Worm (Caenorhabditis elegans) whole organism, L4 larva: ENCODE measurements around the gene T04A8.18.

Source experiments
- D1046.2 ChIP-seq: fragments of 200-800 bp; sonication (Bioruptor generic); IDR thresholded peaks from 2 replicates; pipeline ENCODE4 v1.3.6; 2022; ENCODE audit warnings: missing genetic modification characterization, missing compliant biosample characterization
- F10B5.3 ChIP-seq: sonication (generic microtip); optimal IDR thresholded peaks from 2 replicates; lab custom pipeline; 2016; ENCODE audit warnings: mild to moderate bottlenecking, missing genetic modification characterization, missing compliant biosample characterization
- F44E2.7 ChIP-seq: fragments of 200-800 bp; sonication (Bioruptor generic); IDR thresholded peaks from 2 replicates; pipeline ENCODE4 v2.1.2; 2022; ENCODE audit warnings: missing genetic modification characterization, missing compliant biosample characterization
- F49E8.2 ChIP-seq: sonication (generic microtip); optimal IDR thresholded peaks from 2 replicates; lab custom pipeline; 2016; ENCODE audit warnings: missing compliant biosample characterization, mild to moderate bottlenecking, missing genetic modification characterization, borderline replicate concordance
- Y48G9A.11 ChIP-seq: fragments of 200-800 bp; sonication (Bioruptor generic); IDR thresholded peaks from 2 replicates; pipeline ENCODE4 v1.3.6; 2022; ENCODE audit warnings: missing genetic modification reagents, missing genetic modification characterization, missing compliant biosample characterization
- Y75B8A.6 ChIP-seq: fragments of 200-800 bp; sonication (Bioruptor generic); IDR thresholded peaks from 2 replicates; pipeline ENCODE4 v1.3.6; 2022; ENCODE audit warnings: missing genetic modification reagents, missing genetic modification characterization, missing compliant biosample characterization
- ZK337.2 ChIP-seq: fragments of 200-800 bp; sonication (Bioruptor generic); IDR thresholded peaks from 2 replicates; pipeline ENCODE4 v1.3.6; 2022; ENCODE audit warnings: missing genetic modification reagents, missing genetic modification characterization, missing compliant biosample characterization
- ZK546.5 ChIP-seq, 2 experiments: sonication (generic microtip); optimal IDR thresholded peaks; 2 replicates each; lab custom pipeline; 2017; ENCODE audit warnings: missing biosample characterization in 2 of 2, missing genetic modification characterization in 2 of 2
- ceh-20 ChIP-seq: fragments of 200-800 bp; sonication (Bioruptor generic); IDR thresholded peaks from 2 replicates; pipeline ENCODE4 v1.3.6; 2022; ENCODE audit warnings: missing genetic modification reagents, missing genetic modification characterization, missing compliant biosample characterization
- ceh-28 ChIP-seq: fragments of 150-350 bp; optimal IDR thresholded peaks from 2 replicates; lab custom pipeline; 2014; ENCODE audit warnings: missing biosample characterization, missing genetic modification reagents, missing genetic modification characterization
- ceh-44 ChIP-seq: fragments of 200-800 bp; sonication (Bioruptor generic); IDR thresholded peaks from 2 replicates; pipeline ENCODE4 v1.3.6; 2022; ENCODE audit warnings: missing genetic modification reagents, missing genetic modification characterization, missing compliant biosample characterization
- ces-1 ChIP-seq: fragments of 150-350 bp; sonication (generic microtip); optimal IDR thresholded peaks from 4 replicates; lab custom pipeline; 2014; ENCODE audit warnings: missing biosample characterization, missing genetic modification reagents, missing genetic modification characterization
- ctbp-1 ChIP-seq: fragments of 200-800 bp; sonication (Bioruptor generic); IDR thresholded peaks from 2 replicates; pipeline ENCODE4 v1.3.6; 2022; ENCODE audit warnings: missing genetic modification reagents, missing genetic modification characterization, missing compliant biosample characterization
- daf-12 ChIP-seq: fragments of 150-350 bp; optimal IDR thresholded peaks from 2 replicates; lab custom pipeline; 2014; ENCODE audit warnings: missing biosample characterization, missing genetic modification reagents, missing genetic modification characterization
- daf-16 ChIP-seq, 3 experiments: sonication (generic microtip); optimal IDR thresholded peaks; 2 replicates each; lab custom pipeline; 2016 to 2017; ENCODE audit warnings: missing genetic modification characterization in 3 of 3, missing genetic modification reagents in 3 of 3, mild to moderate bottlenecking in 2 of 3, missing compliant biosample characterization in 2 of 3, missing biosample characterization in 1 of 3, moderate library complexity in 1 of 3
- daf-19 ChIP-seq: fragments of 200-800 bp; sonication (Bioruptor generic); conservative IDR thresholded peaks from 2 replicates; pipeline ENCODE4 v1.3.6; 2022; ENCODE audit warnings: missing genetic modification characterization, missing compliant biosample characterization
- daf-8 ChIP-seq: fragments of 200-800 bp; sonication (Bioruptor generic); IDR thresholded peaks from 2 replicates; pipeline ENCODE4 v1.3.6; 2022; ENCODE audit warnings: missing genetic modification characterization, missing compliant biosample characterization
- dmd-6 ChIP-seq: fragments of 200-800 bp; sonication (Bioruptor generic); IDR thresholded peaks from 2 replicates; pipeline ENCODE4 v1.3.6; 2022; ENCODE audit warnings: missing genetic modification reagents, missing genetic modification characterization, missing compliant biosample characterization
- dmd-8 ChIP-seq: fragments of 200-800 bp; sonication (Bioruptor generic); IDR thresholded peaks from 2 replicates; pipeline ENCODE4 v1.3.6; 2022; ENCODE audit warnings: missing genetic modification characterization, missing compliant biosample characterization
- dmd-9 ChIP-seq: fragments of 200-800 bp; sonication (Bioruptor generic); IDR thresholded peaks from 2 replicates; pipeline ENCODE4 v1.3.6; 2022; ENCODE audit warnings: missing genetic modification reagents, missing genetic modification characterization, missing compliant biosample characterization
- dpl-1 ChIP-seq: fragments of 150-350 bp; optimal IDR thresholded peaks from 2 replicates; lab custom pipeline; 2014; ENCODE audit warnings: missing biosample characterization, missing genetic modification reagents, missing genetic modification characterization
- duxl-1 ChIP-seq: sonication (generic microtip); optimal IDR thresholded peaks from 2 replicates; lab custom pipeline; 2016; ENCODE audit warnings: mild to moderate bottlenecking, missing genetic modification characterization, moderate library complexity, missing compliant biosample characterization; ENCODE audit not compliant: poor library complexity
- egl-43 ChIP-seq: fragments of 200-800 bp; sonication (Bioruptor generic); IDR thresholded peaks from 2 replicates; pipeline ENCODE4 v1.3.6; 2022; ENCODE audit warnings: missing genetic modification reagents, missing genetic modification characterization, missing compliant biosample characterization
- gei-8 ChIP-seq: fragments of 200-800 bp; sonication (Bioruptor generic); optimal IDR thresholded peaks from 2 replicates; lab custom pipeline; 2018; ENCODE audit warnings: mild to moderate bottlenecking, missing genetic modification characterization, missing compliant biosample characterization
- hif-1 ChIP-seq, 2 experiments: sonication (generic microtip); optimal IDR thresholded peaks; 2 replicates each; lab custom pipeline; 2016 to 2017; ENCODE audit warnings: missing compliant biosample characterization in 2 of 2, missing genetic modification characterization in 2 of 2, missing genetic modification reagents in 2 of 2, missing genotype in 2 of 2, mild to moderate bottlenecking in 1 of 2
- lin-39 ChIP-seq: fragments of 150-350 bp; optimal IDR thresholded peaks from 2 replicates; lab custom pipeline; 2014; ENCODE audit warnings: missing biosample characterization, missing genetic modification reagents, missing genetic modification characterization
- madf-9 ChIP-seq: fragments of 200-800 bp; sonication (Bioruptor generic); conservative IDR thresholded peaks from 2 replicates; pipeline ENCODE4 v1.3.6; 2022; ENCODE audit warnings: missing genetic modification reagents, missing genetic modification characterization, missing compliant biosample characterization
- mdl-1 ChIP-seq, 2 experiments: fragments of 150-350 bp in 1 of 2; sonication (generic microtip) in 1 of 2; optimal IDR thresholded peaks; 2 replicates each; lab custom pipeline; 2014 to 2017; ENCODE audit warnings: missing biosample characterization in 2 of 2, missing genetic modification characterization in 2 of 2
- mes-2 ChIP-seq: sonication (generic microtip); optimal IDR thresholded peaks from 2 replicates; lab custom pipeline; 2016; ENCODE audit warnings: missing genotype, mild to moderate bottlenecking, missing genetic modification characterization, missing compliant biosample characterization; ENCODE audit not compliant: poor library complexity, severe bottlenecking
- mxl-3 ChIP-seq: fragments of 200-800 bp; sonication (Bioruptor generic); optimal IDR thresholded peaks from 2 replicates; lab custom pipeline; 2018; ENCODE audit warnings: mild to moderate bottlenecking, missing genetic modification characterization, missing compliant biosample characterization
- nhr-10 ChIP-seq: fragments of 150-350 bp; optimal IDR thresholded peaks from 2 replicates; lab custom pipeline; 2014; ENCODE audit warnings: missing biosample characterization, missing genetic modification characterization
- nhr-111 ChIP-seq: fragments of 200-800 bp; sonication (Bioruptor generic); optimal IDR thresholded peaks from 2 replicates; lab custom pipeline; 2018; ENCODE audit warnings: mild to moderate bottlenecking, missing genetic modification characterization, missing compliant biosample characterization
- nhr-41 ChIP-seq: fragments of 200-800 bp; sonication (Bioruptor generic); IDR thresholded peaks from 2 replicates; pipeline ENCODE4 v1.3.6; 2022; ENCODE audit warnings: missing genetic modification reagents, missing genetic modification characterization, missing compliant biosample characterization
- nhr-42 ChIP-seq: fragments of 200-800 bp; sonication (Bioruptor generic); IDR thresholded peaks from 2 replicates; pipeline ENCODE4 v1.3.6; 2022; ENCODE audit warnings: missing genetic modification characterization, missing compliant biosample characterization
- nhr-6 ChIP-seq: fragments of 150-350 bp; optimal IDR thresholded peaks from 2 replicates; lab custom pipeline; 2014; ENCODE audit warnings: missing biosample characterization, missing genetic modification characterization
- nhr-77 ChIP-seq: fragments of 150-350 bp; optimal IDR thresholded peaks from 2 replicates; lab custom pipeline; 2014; ENCODE audit warnings: missing biosample characterization, missing genetic modification characterization
- pha-4 ChIP-seq, 2 experiments: fragments of 150-350 bp in 1 of 2; fragments of 200-800 bp in 1 of 2; sonication (Bioruptor generic) in 1 of 2; IDR thresholded peaks in 1 of 2; optimal IDR thresholded peaks in 1 of 2; 2 replicates each; pipeline versions ENCODE4 v1.3.6 to Lab custom; 2014 to 2022; ENCODE audit warnings: missing genetic modification characterization in 2 of 2, missing genetic modification reagents in 2 of 2, missing biosample characterization in 1 of 2, missing compliant biosample characterization in 1 of 2
- php-3 ChIP-seq: fragments of 200-800 bp; sonication (Bioruptor generic); IDR thresholded peaks from 2 replicates; pipeline ENCODE4 v1.3.6; 2022; ENCODE audit warnings: missing genetic modification reagents, missing genetic modification characterization, missing compliant biosample characterization
- rbr-2 ChIP-seq: sonication (generic microtip); optimal IDR thresholded peaks from 2 replicates; lab custom pipeline; 2016; ENCODE audit warnings: missing genotype, missing genetic modification characterization, missing compliant biosample characterization
- sdz-12 ChIP-seq: fragments of 200-800 bp; sonication (Bioruptor generic); optimal IDR thresholded peaks from 2 replicates; lab custom pipeline; 2018; ENCODE audit warnings: mild to moderate bottlenecking, missing genetic modification characterization, missing compliant biosample characterization
- set-16 ChIP-seq: fragments of 200-800 bp; sonication (Bioruptor generic); IDR thresholded peaks from 2 replicates; pipeline ENCODE4 v1.3.6; 2022; ENCODE audit warnings: missing genetic modification reagents, missing genetic modification characterization, missing compliant biosample characterization
- snpc-4 ChIP-seq: fragments of 150-350 bp; optimal IDR thresholded peaks from 2 replicates; lab custom pipeline; 2014; ENCODE audit warnings: missing biosample characterization, missing genetic modification characterization
- spr-1 ChIP-seq: sonication (generic microtip); optimal IDR thresholded peaks from 2 replicates; lab custom pipeline; 2016; ENCODE audit warnings: mild to moderate bottlenecking, missing genetic modification characterization, missing compliant biosample characterization
- tra-1 ChIP-seq: fragments of 200-800 bp; sonication (Bioruptor generic); IDR thresholded peaks from 2 replicates; pipeline ENCODE4 v1.3.6; 2022; ENCODE audit warnings: missing genetic modification reagents, missing genetic modification characterization, missing compliant biosample characterization
- unc-130 ChIP-seq: sonication (generic microtip); optimal IDR thresholded peaks from 2 replicates; lab custom pipeline; 2016; ENCODE audit warnings: missing genetic modification reagents, missing genetic modification characterization, missing compliant biosample characterization
- zfp-2 ChIP-seq: sonication (generic microtip); optimal IDR thresholded peaks from 2 replicates; lab custom pipeline; 2016; ENCODE audit warnings: mild to moderate bottlenecking, missing genetic modification characterization, missing compliant biosample characterization
- zip-11 ChIP-seq: fragments of 200-800 bp; sonication (Bioruptor generic); IDR thresholded peaks from 2 replicates; pipeline ENCODE4 v1.3.6; 2022; ENCODE audit warnings: missing genetic modification characterization, missing compliant biosample characterization
- ztf-11 ChIP-seq: fragments of 150-350 bp; optimal IDR thresholded peaks from 2 replicates; lab custom pipeline; 2014; ENCODE audit warnings: missing biosample characterization, missing genetic modification characterization
- ztf-7 ChIP-seq: fragments of 150-350 bp; optimal IDR thresholded peaks from 2 replicates; lab custom pipeline; 2014; ENCODE audit warnings: missing biosample characterization, missing genetic modification characterization

Gene T04A8.18

DNA sequence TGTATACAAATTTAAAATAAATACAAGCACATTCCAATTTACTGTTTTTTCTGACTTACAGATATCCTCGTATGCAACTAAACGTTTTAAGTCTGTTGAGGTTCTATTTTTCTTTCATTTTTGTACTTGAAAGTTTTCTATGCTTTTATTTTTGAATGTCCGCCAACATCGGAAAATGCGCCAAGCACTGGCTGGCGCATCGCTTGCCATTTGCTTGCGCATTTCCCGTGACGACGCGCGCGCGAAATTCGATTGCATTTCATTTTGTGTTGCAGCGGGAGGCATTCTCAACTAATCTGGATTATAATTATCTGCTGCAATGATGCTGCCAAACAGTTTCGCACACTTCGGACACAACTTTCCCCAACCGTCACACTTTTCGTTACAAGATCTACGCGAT, 48.0 kb downstream of the T04A8.18 start, which contains the start of gene fbxl-2 (continued):
- peak; percentile 89 for TF ChIP-seq Y75B8A.6 (GFP tag; lab: Robert Waterston, UW)
- TF ChIP-seq daf-8 (GFP tag; lab: Robert Waterston, UW): no peak
- peak; percentile 82 for TF ChIP-seq egl-43 (GFP tag; lab: Robert Waterston, UW)
- TF ChIP-seq dpl-1 (GFP tag; lab: Kevin White, UChicago): peak; percentile 100
- peak; percentile 55 for TF ChIP-seq nhr-111
- no peak for TF ChIP-seq sdz-12
- TF ChIP-seq zip-11: peak; percentile 12; the same call in 1 of the 2 replicates
- TF ChIP-seq daf-12 (tag; lab: Kevin White, UChicago): no peak
- TF ChIP-seq daf-16 (GFP tag; optimal IDR thresholded peaks at IDR 0.05; lab: Kevin White, UChicago): peak; percentile 55 to 84
- TF ChIP-seq daf-16 (tag; optimal IDR thresholded peaks at IDR 0.05; lab: Kevin White, UChicago): peak; percentile 55
- no peak for TF ChIP-seq ces-1
- TF ChIP-seq ceh-20: peak; percentile 93
- peak; percentile 97 for TF ChIP-seq mes-2 (tag; lab: Kevin White, UChicago)
- no peak for TF ChIP-seq pha-4 (GFP tag; IDR thresholded peaks at IDR 0.05; lab: Robert Waterston, UW)
- no peak for TF ChIP-seq pha-4 (tag; optimal IDR thresholded peaks at IDR 0.05; lab: Kevin White, UChicago)
- peak; percentile 51; the same call in 1 of the 2 replicates for TF ChIP-seq nhr-41 (GFP tag; lab: Robert Waterston, UW)
- no peak for TF ChIP-seq lin-39 (tag; lab: Kevin White, UChicago)
- peak; percentile 82; the same call in 1 of the 2 replicates for TF ChIP-seq D1046.2
- peak; percentile 85 for TF ChIP-seq ctbp-1 (GFP tag; lab: Robert Waterston, UW)
- TF ChIP-seq rbr-2 (tag; lab: Kevin White, UChicago): peak; percentile 94
- TF ChIP-seq ceh-28: peak; percentile 6
- TF ChIP-seq F44E2.7 (GFP tag; lab: Robert Waterston, UW): no peak
- TF ChIP-seq hif-1 (tag; optimal IDR thresholded peaks at IDR 0.05; lab: Kevin White, UChicago): peak; percentile 17 to 84
- TF ChIP-seq nhr-10 (tag; lab: Kevin White, UChicago): no peak
- TF ChIP-seq unc-130: peak; percentile 71
- TF ChIP-seq snpc-4 (tag; lab: Kevin White, UChicago): no peak
- peak; percentile 71 for TF ChIP-seq zfp-2 (tag; lab: Kevin White, UChicago)
- no peak for TF ChIP-seq daf-19 (GFP tag; lab: Robert Waterston, UW)
- peak; percentile 73 for TF ChIP-seq Y48G9A.11
- peak; percentile 87 for TF ChIP-seq spr-1 (tag; lab: Kevin White, UChicago)
- TF ChIP-seq ZK546.5 (tag; optimal IDR thresholded peaks at IDR 0.05; lab: Kevin White, UChicago): peak in 1 of 2 experiments; percentile 54
- peak in 1 of 2 experiments; percentile 59 for TF ChIP-seq mdl-1 (tag; optimal IDR thresholded peaks at IDR 0.05; lab: Kevin White, UChicago)
- TF ChIP-seq php-3 (GFP tag; lab: Robert Waterston, UW): peak; percentile 73
- TF ChIP-seq nhr-77 (tag; lab: Kevin White, UChicago): peak; percentile 94
- TF ChIP-seq dmd-8 (GFP tag; lab: Robert Waterston, UW): 0 out of 2 replicates have a peak, but pooled peaks have one; percentile 24
- peak; percentile 41 for TF ChIP-seq gei-8 (GFP tag; lab: Kevin White, UChicago)
- TF ChIP-seq duxl-1 (tag; lab: Kevin White, UChicago): peak; percentile 94
- peak; percentile 77 for TF ChIP-seq mxl-3 (GFP tag; lab: Kevin White, UChicago)
- TF ChIP-seq F10B5.3: peak; percentile 83
- TF ChIP-seq nhr-6: peak; percentile 92
- TF ChIP-seq F49E8.2 (tag; lab: Kevin White, UChicago): peak; percentile 28
- TF ChIP-seq madf-9: peak; percentile 82
- TF ChIP-seq dmd-6 (GFP tag; lab: Robert Waterston, UW): peak; percentile 91
- TF ChIP-seq dmd-9 (GFP tag; lab: Robert Waterston, UW): peak; percentile 87
- TF ChIP-seq ztf-11 (tag; lab: Kevin White, UChicago): no peak
- peak; percentile 93 for TF ChIP-seq nhr-42 (GFP tag; lab: Robert Waterston, UW)
- TF ChIP-seq ceh-44 (GFP tag; lab: Robert Waterston, UW): 0 out of 2 replicates have a peak, but pooled peaks have one; percentile 6
- peak; percentile 84 for TF ChIP-seq tra-1
- peak; percentile 84 for TF ChIP-seq ztf-7
- TF ChIP-seq ZK337.2 (GFP tag; lab: Robert Waterston, UW): 0 out of 2 replicates have a peak, but pooled peaks have one; percentile 56
- TF ChIP-seq set-16 (GFP tag; lab: Robert Waterston, UW): peak; percentile 47; the same call in 1 of the 2 replicates
